Worm (Caenorhabditis elegans) whole organism, mixed stage, embryonic: Measurements from ENCODE around the gene T11F9.7.

Source experiments
- bed-3 ChIP-seq: fragments of 200-800 bp; sonication (Bioruptor generic); optimal IDR thresholded peaks from 3 replicates; lab custom pipeline; 2018; ENCODE audit warnings: mild to moderate bottlenecking, missing genetic modification characterization, moderate library complexity, missing compliant biosample characterization
- elt-1 ChIP-seq: sonication (generic microtip); optimal IDR thresholded peaks from 2 replicates; lab custom pipeline; 2017; ENCODE audit warnings: missing genetic modification characterization, mild to moderate bottlenecking, missing compliant biosample characterization, antibody characterized with exemption, moderate library complexity, borderline replicate concordance; ENCODE audit not compliant: insufficient read depth
- elt-3 ChIP-seq: fragments of 150-350 bp; optimal IDR thresholded peaks from 2 replicates; lab custom pipeline; 2014; ENCODE audit warnings: missing biosample characterization, missing genetic modification characterization
- lin-13 ChIP-seq: fragments of 150-350 bp; optimal IDR thresholded peaks from 2 replicates; lab custom pipeline; 2014; ENCODE audit warnings: missing biosample characterization, missing genetic modification characterization
- nhr-12 ChIP-seq: fragments of 150-350 bp; optimal IDR thresholded peaks from 2 replicates; lab custom pipeline; 2014; ENCODE audit warnings: missing biosample characterization, missing genetic modification characterization
- nhr-2 ChIP-seq: fragments of 150-350 bp; optimal IDR thresholded peaks from 2 replicates; lab custom pipeline; 2014; ENCODE audit warnings: missing biosample characterization, missing genetic modification characterization
- unc-39 ChIP-seq: fragments of 150-350 bp; optimal IDR thresholded peaks from 2 replicates; lab custom pipeline; 2014; ENCODE audit warnings: missing biosample characterization, missing genetic modification characterization
- unc-62 ChIP-seq: fragments of 150-350 bp; optimal IDR thresholded peaks from 2 replicates; lab custom pipeline; 2014; ENCODE audit warnings: missing biosample characterization, missing genetic modification reagents, missing genetic modification characterization

DNA sequence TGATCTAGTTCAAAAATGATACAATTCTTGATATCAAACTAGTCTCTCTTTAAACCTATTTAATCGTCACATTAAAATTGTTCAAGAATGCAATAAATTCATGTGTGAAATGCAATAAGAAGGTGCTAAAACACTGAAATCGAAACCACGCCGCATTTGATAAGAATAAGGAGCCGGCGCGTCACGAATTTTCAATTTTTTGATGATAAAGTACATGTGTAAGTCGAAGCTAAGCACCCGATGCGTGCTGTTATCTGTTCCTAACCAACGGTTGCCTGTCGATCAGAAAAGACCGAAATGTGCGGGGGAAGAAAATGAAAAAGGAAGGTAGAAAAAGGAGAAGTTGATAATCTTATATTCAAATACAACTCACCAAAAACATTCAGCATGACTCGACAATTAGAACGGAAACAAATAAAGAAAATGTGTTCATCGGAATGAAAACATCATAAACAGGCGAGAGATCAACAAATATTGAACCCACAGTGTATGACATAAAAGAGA lies 5.5 kb upstream of the T11F9.7 start, which contains the start of gene aat-6:
- TF ChIP-seq lin-13 (tag; lab: Kevin White, UChicago) (no peak), elt-3 (no peak), nhr-12 (tag; lab: Kevin White, UChicago) (no peak), unc-39 (tag; lab: Kevin White, UChicago) (no peak), bed-3 (GFP tag; lab: Kevin White, UChicago) (no peak), elt-1 (no peak), nhr-2 (no peak), unc-62 (no peak)
